Fruit fly (Drosophila melanogaster) whole organism, embryonic: ENCODE data around the gene Nplp3.
A peak's percentile ranks its signal among the peaks of the same experiment; 100 is the strongest.

Experiments
- Ada2b ChIP-seq: fragments of 200-800 bp; sonication (Bioruptor generic); IDR thresholded peaks from 2 replicates; pipeline ENCODE4 v1.3.6; 2022; ENCODE audit warnings: missing biosample characterization, missing genetic modification characterization
- BEAF-32 ChIP-seq: fragments of 200-800 bp; sonication (Bioruptor generic); optimal IDR thresholded peaks from 3 replicates; lab custom pipeline; 2017; ENCODE audit warnings: missing biosample characterization, missing genetic modification characterization, mild to moderate bottlenecking, moderate library complexity, missing genetic modification reagents
- CG10321 ChIP-seq: fragments of 200-800 bp; sonication (Bioruptor generic); IDR thresholded peaks from 2 replicates; pipeline ENCODE4 v1.3.6; 2022; ENCODE audit warnings: missing biosample characterization, missing genetic modification characterization
- CG10462 ChIP-seq: fragments of 200-800 bp; sonication (Bioruptor generic); optimal IDR thresholded peaks from 2 replicates; lab custom pipeline; 2016; ENCODE audit warnings: missing biosample characterization, missing genetic modification characterization
- CG11093 ChIP-seq: fragments of 200-800 bp; sonication (Bioruptor generic); IDR thresholded peaks from 3 replicates; pipeline ENCODE4 v1.3.6; 2022; ENCODE audit warnings: missing biosample characterization, missing genetic modification characterization
- CG13123 ChIP-seq: fragments of 200-800 bp; sonication (Bioruptor generic); optimal IDR thresholded peaks from 2 replicates; lab custom pipeline; 2016; ENCODE audit warnings: missing biosample characterization, missing genetic modification characterization
- CG13287 ChIP-seq: fragments of 200-800 bp; sonication (Bioruptor generic); IDR thresholded peaks from 2 replicates; pipeline ENCODE4 v1.3.6; 2022; ENCODE audit warnings: missing biosample characterization, missing genetic modification characterization; ENCODE audit not compliant: partially characterized antibody
- CG14667 ChIP-seq: fragments of 200-800 bp; sonication (Bioruptor generic); IDR thresholded peaks from 2 replicates; pipeline ENCODE4 v1.3.6; 2022; ENCODE audit warnings: missing biosample characterization, missing genetic modification characterization
- CG1529 ChIP-seq: fragments of 200-800 bp; sonication (Bioruptor generic); optimal IDR thresholded peaks from 3 replicates; lab custom pipeline; 2018; ENCODE audit warnings: missing biosample characterization, missing genetic modification characterization
- CG1603 ChIP-seq: fragments of 200-800 bp; sonication (Bioruptor generic); optimal IDR thresholded peaks from 2 replicates; lab custom pipeline; 2019; ENCODE audit warnings: missing biosample characterization, mild to moderate bottlenecking, missing genetic modification characterization, moderate library complexity
- CG17359 ChIP-seq: fragments of 200-800 bp; sonication (Bioruptor generic); optimal IDR thresholded peaks from 3 replicates; lab custom pipeline; 2018; ENCODE audit warnings: missing biosample characterization, mild to moderate bottlenecking, missing genetic modification characterization, moderate library complexity
- CG1792 ChIP-seq: fragments of 200-800 bp; sonication (Bioruptor generic); optimal IDR thresholded peaks from 2 replicates; lab custom pipeline; 2016; ENCODE audit warnings: missing biosample characterization, missing genetic modification characterization
- CG18262 ChIP-seq: fragments of 200-800 bp; optimal IDR thresholded peaks from 3 replicates; lab custom pipeline; 2019; ENCODE audit warnings: missing biosample characterization, mild to moderate bottlenecking, missing genetic modification characterization, moderate library complexity
- CG18599 ChIP-seq: fragments of 200-800 bp; sonication (Bioruptor generic); optimal IDR thresholded peaks from 3 replicates; lab custom pipeline; 2017; ENCODE audit warnings: missing biosample characterization, missing genetic modification characterization, mild to moderate bottlenecking, moderate library complexity, missing genetic modification reagents
- CG2199 ChIP-seq: fragments of 200-800 bp; sonication (Bioruptor generic); IDR thresholded peaks from 3 replicates; pipeline ENCODE4 v1.3.6; 2022; ENCODE audit warnings: missing biosample characterization, missing genetic modification characterization
- CG2875 ChIP-seq: fragments of 200-800 bp; sonication (Bioruptor generic); optimal IDR thresholded peaks from 2 replicates; lab custom pipeline; 2017; ENCODE audit warnings: missing biosample characterization, mild to moderate bottlenecking, missing genetic modification characterization, missing genetic modification reagents
- CG3065 ChIP-seq: fragments of 200-800 bp; sonication (Bioruptor generic); optimal IDR thresholded peaks from 2 replicates; lab custom pipeline; 2016; ENCODE audit warnings: missing biosample characterization, missing genetic modification characterization
- CG32532 ChIP-seq: fragments of 200-800 bp; sonication (Bioruptor generic); IDR thresholded peaks from 2 replicates; pipeline ENCODE4 v1.3.6; 2022; ENCODE audit warnings: missing biosample characterization, missing genetic modification characterization
- CG3407 ChIP-seq: fragments of 200-800 bp; sonication (Bioruptor generic); optimal IDR thresholded peaks from 2 replicates; lab custom pipeline; 2018; ENCODE audit warnings: missing biosample characterization, mild to moderate bottlenecking, missing genetic modification characterization
- CG34376 ChIP-seq: fragments of 200-800 bp; sonication (Bioruptor generic); optimal IDR thresholded peaks from 2 replicates; lab custom pipeline; 2018; ENCODE audit warnings: missing biosample characterization, mild to moderate bottlenecking, missing genetic modification characterization
- CG3726 ChIP-seq: fragments of 200-800 bp; sonication (Bioruptor generic); IDR thresholded peaks from 3 replicates; pipeline ENCODE4, ENCODE4 v1.3.6; 2022; ENCODE audit warnings: missing biosample characterization, missing genetic modification characterization
- CG42726 ChIP-seq: fragments of 200-800 bp; sonication (Bioruptor generic); IDR thresholded peaks from 2 replicates; pipeline ENCODE4 v1.3.6; 2022; ENCODE audit warnings: missing biosample characterization, missing genetic modification characterization; ENCODE audit not compliant: partially characterized antibody
- CG4854 ChIP-seq: fragments of 200-800 bp; sonication (Bioruptor generic); optimal IDR thresholded peaks from 2 replicates; lab custom pipeline; 2016; ENCODE audit warnings: missing biosample characterization, missing genetic modification characterization, inconsistent platforms
- Dek ChIP-seq: fragments of 200-800 bp; sonication (Bioruptor generic); optimal IDR thresholded peaks from 3 replicates; lab custom pipeline; 2019; ENCODE audit warnings: missing biosample characterization, mild to moderate bottlenecking, missing genetic modification characterization, moderate library complexity
- HHEX ChIP-seq: fragments of 200-800 bp; sonication (Bioruptor generic); optimal IDR thresholded peaks from 3 replicates; lab custom pipeline; 2017; ENCODE audit warnings: missing biosample characterization, mild to moderate bottlenecking, missing genetic modification characterization, missing genetic modification reagents
- Hmx ChIP-seq: fragments of 200-800 bp; sonication (Bioruptor generic); optimal IDR thresholded peaks from 2 replicates; lab custom pipeline; 2016; ENCODE audit warnings: missing biosample characterization, missing genetic modification characterization
- Nf-YC ChIP-seq: fragments of 200-800 bp; optimal IDR thresholded peaks from 3 replicates; lab custom pipeline; 2019; ENCODE audit warnings: missing biosample characterization, mild to moderate bottlenecking, missing genetic modification characterization, moderate library complexity
- NfI ChIP-seq: fragments of 200-800 bp; sonication (Bioruptor generic); optimal IDR thresholded peaks from 3 replicates; lab custom pipeline; 2018; ENCODE audit warnings: missing biosample characterization, mild to moderate bottlenecking, missing genetic modification characterization, moderate library complexity
- Spps ChIP-seq: fragments of 200-800 bp; sonication (Bioruptor generic); optimal IDR thresholded peaks from 2 replicates; lab custom pipeline; 2018; ENCODE audit warnings: missing biosample characterization, mild to moderate bottlenecking, missing genetic modification characterization
- Xrp1 ChIP-seq: fragments of 200-800 bp; sonication (Bioruptor generic); IDR thresholded peaks from 2 replicates; pipeline ENCODE4 v1.3.6; 2022; ENCODE audit warnings: missing biosample characterization, missing genetic modification characterization
- aop ChIP-seq: fragments of 200-800 bp; sonication (Bioruptor generic); IDR thresholded peaks from 2 replicates; pipeline ENCODE4 v1.3.6; 2022; ENCODE audit warnings: missing biosample characterization, missing genetic modification characterization
- ato ChIP-seq: fragments of 200-800 bp; sonication (Bioruptor generic); IDR thresholded peaks from 2 replicates; pipeline ENCODE4 v1.3.6; 2022; ENCODE audit warnings: missing biosample characterization, missing genetic modification characterization; ENCODE audit not compliant: partially characterized antibody
- bcd ChIP-seq: fragments of 200-800 bp; sonication (Bioruptor generic); optimal IDR thresholded peaks from 2 replicates; lab custom pipeline; 2017; ENCODE audit warnings: missing biosample characterization, mild to moderate bottlenecking, missing genetic modification characterization
- chn ChIP-seq: fragments of 200-800 bp; sonication (Bioruptor generic); optimal IDR thresholded peaks from 2 replicates; lab custom pipeline; 2016; ENCODE audit warnings: missing biosample characterization, missing genetic modification characterization
- corto ChIP-seq: fragments of 200-800 bp; sonication (Bioruptor generic); optimal IDR thresholded peaks from 2 replicates; lab custom pipeline; 2016; ENCODE audit warnings: missing biosample characterization, mild to moderate bottlenecking, missing genetic modification characterization, moderate library complexity
- gt ChIP-seq: fragments of 200-800 bp; sonication (Bioruptor generic); IDR thresholded peaks from 2 replicates; pipeline ENCODE4 v1.3.6; 2022; ENCODE audit warnings: missing biosample characterization, missing genetic modification characterization
- jigr1 ChIP-seq: fragments of 200-800 bp; sonication (Bioruptor generic); IDR thresholded peaks from 3 replicates; pipeline ENCODE4 v1.3.6; 2022; ENCODE audit warnings: missing biosample characterization, missing genetic modification characterization
- kni ChIP-seq: fragments of 200-800 bp; sonication (Bioruptor generic); optimal IDR thresholded peaks from 3 replicates; lab custom pipeline; 2017; ENCODE audit warnings: mild to moderate bottlenecking, missing biosample characterization, missing genetic modification reagents, missing genetic modification characterization
- mam ChIP-seq: fragments of 200-800 bp; sonication (Bioruptor generic); optimal IDR thresholded peaks from 3 replicates; lab custom pipeline; 2016; ENCODE audit warnings: missing biosample characterization, missing genetic modification characterization
- mld ChIP-seq: fragments of 200-800 bp; sonication (Bioruptor generic); IDR thresholded peaks from 3 replicates; pipeline ENCODE4 v1.3.6; 2022; ENCODE audit warnings: missing biosample characterization, missing genetic modification characterization; ENCODE audit not compliant: partially characterized antibody
- pb ChIP-seq: fragments of 200-800 bp; sonication (Bioruptor generic); optimal IDR thresholded peaks from 3 replicates; lab custom pipeline; 2016; ENCODE audit warnings: missing biosample characterization, missing genetic modification characterization
- pita ChIP-seq: fragments of 200-800 bp; sonication (Bioruptor generic); optimal IDR thresholded peaks from 2 replicates; lab custom pipeline; 2017; ENCODE audit warnings: missing biosample characterization, mild to moderate bottlenecking, missing genetic modification characterization
- rib ChIP-seq: fragments of 200-800 bp; sonication (Bioruptor generic); IDR thresholded peaks from 2 replicates; pipeline ENCODE4 v1.3.6; 2022; ENCODE audit warnings: missing biosample characterization, missing genetic modification characterization
- sens ChIP-seq: fragments of 200-800 bp; sonication (Bioruptor generic); peaks from one replicate; lab custom pipeline; 2016; ENCODE audit warnings: missing biosample characterization, missing genetic modification characterization
- seq ChIP-seq: fragments of 200-800 bp; sonication (Bioruptor generic); IDR thresholded peaks from 2 replicates; pipeline ENCODE4 v1.3.6; 2022; ENCODE audit warnings: missing biosample characterization, missing genetic modification characterization
- slbo ChIP-seq: fragments of 200-800 bp; sonication (Bioruptor generic); IDR thresholded peaks from 2 replicates; pipeline ENCODE4 v1.3.6; 2022; ENCODE audit warnings: missing biosample characterization, missing genetic modification characterization
- slp2 ChIP-seq: fragments of 200-800 bp; sonication (Bioruptor generic); optimal IDR thresholded peaks from 2 replicates; lab custom pipeline; 2016; ENCODE audit warnings: missing biosample characterization, missing genetic modification characterization
- stc ChIP-seq: fragments of 200-800 bp; sonication (Bioruptor generic); IDR thresholded peaks from 2 replicates; pipeline ENCODE4 v1.3.6; 2022; ENCODE audit warnings: missing biosample characterization, missing genetic modification characterization
- tx ChIP-seq: fragments of 200-800 bp; sonication (Bioruptor generic); optimal IDR thresholded peaks from 2 replicates; lab custom pipeline; 2016; ENCODE audit warnings: missing biosample characterization, missing genetic modification characterization
- wor ChIP-seq: fragments of 200-800 bp; sonication (Bioruptor generic); IDR thresholded peaks from 2 replicates; pipeline ENCODE4 v1.3.6; 2022; ENCODE audit warnings: missing biosample characterization, missing genetic modification characterization
- z ChIP-seq: fragments of 200-800 bp; sonication (Bioruptor generic); IDR thresholded peaks from 3 replicates; pipeline ENCODE4 v1.3.6; 2022; ENCODE audit warnings: missing biosample characterization, missing genetic modification characterization

Gene Nplp3

DNA sequence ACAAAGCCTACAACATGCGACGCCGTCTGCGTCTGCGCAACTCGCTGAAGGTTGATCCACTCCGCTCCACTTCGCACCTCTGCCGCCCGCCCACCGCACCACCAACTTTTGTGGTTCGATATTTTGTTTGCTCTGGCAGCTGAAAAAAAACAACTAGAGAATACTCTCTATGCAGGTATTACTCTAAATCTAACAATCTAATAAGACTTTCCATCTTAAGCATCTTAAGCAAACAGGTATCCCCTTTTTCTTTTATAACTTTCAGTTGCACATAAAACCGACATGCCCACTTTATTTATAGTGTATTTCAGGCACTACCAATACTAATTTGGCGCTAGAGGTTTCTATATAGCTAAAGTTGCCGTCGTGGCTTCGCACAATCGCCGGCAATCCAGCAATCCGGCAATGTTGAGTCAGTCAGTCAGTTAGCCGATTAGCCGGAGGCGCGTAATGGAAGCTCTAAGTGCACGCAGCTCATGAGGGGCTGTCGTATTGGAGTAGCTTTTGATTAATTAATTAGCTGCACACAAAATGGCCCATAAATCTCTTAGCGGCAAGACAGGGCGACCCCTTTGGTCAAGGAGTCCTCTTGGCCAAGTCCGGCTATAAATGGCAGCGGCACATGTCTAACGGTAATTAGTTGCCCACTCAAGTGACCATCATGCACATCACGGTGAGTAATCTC, 10.5 kb downstream of the Nplp3 start, which contains the start of gene CG13058 (continued):
- peak; percentile 74 for TF ChIP-seq seq (GFP tag; lab: Robert Waterston, UW)
- no peak for TF ChIP-seq gt
- no peak for TF ChIP-seq Spps (tag; lab: Kevin White, UChicago)
- no peak for TF ChIP-seq pb (GFP tag; lab: Kevin White, UChicago)
- no peak for TF ChIP-seq CG2199 (GFP tag; lab: Robert Waterston, UW)
- peak; percentile 79 for TF ChIP-seq slbo
- TF ChIP-seq CG1603 (tag; lab: Kevin White, UChicago), result peak; percentile 28
- no peak for TF ChIP-seq mam
- no peak for TF ChIP-seq rib (GFP tag; lab: Robert Waterston, UW)
- TF ChIP-seq CG34376 (GFP tag; lab: Kevin White, UChicago), result peak; percentile 3
- TF ChIP-seq wor (GFP tag; lab: Robert Waterston, UW), result peak; percentile 41; the same call in 1 of the 2 replicates
- TF ChIP-seq tx (GFP tag; lab: Kevin White, UChicago), result peak; percentile 72
- no peak for TF ChIP-seq CG11093
- no peak for TF ChIP-seq pita (GFP tag; lab: Kevin White, UChicago)
- TF ChIP-seq mld (GFP tag; lab: Robert Waterston, UW), result no peak
- TF ChIP-seq corto (GFP tag; lab: Kevin White, UChicago), result no peak
- TF ChIP-seq aop, result no peak
- TF ChIP-seq Nf-YC (tag; lab: Kevin White, UChicago), result no peak
- TF ChIP-seq CG13123 (GFP tag; lab: Kevin White, UChicago), result no peak
- TF ChIP-seq Ada2b (GFP tag; lab: Robert Waterston, UW), result peak; percentile 90
- TF ChIP-seq CG1529 (GFP tag; lab: Kevin White, UChicago), result no peak
- no peak for TF ChIP-seq jigr1
- TF ChIP-seq z (GFP tag; lab: Robert Waterston, UW), result no peak
- no peak for TF ChIP-seq Hmx (GFP tag; lab: Kevin White, UChicago)
- TF ChIP-seq CG1792 (GFP tag; lab: Kevin White, UChicago), result no peak
- peak; percentile 40 for TF ChIP-seq sens (GFP tag; lab: Kevin White, UChicago)
- TF ChIP-seq slp2 (GFP tag; lab: Kevin White, UChicago), result peak; percentile 37
- TF ChIP-seq ato (GFP tag; lab: Robert Waterston, UW), result no peak
- no peak for TF ChIP-seq CG42726 (GFP tag; lab: Robert Waterston, UW)
- TF ChIP-seq CG18262 (tag; lab: Kevin White, UChicago), result no peak
- no peak for TF ChIP-seq BEAF-32 (GFP tag; lab: Kevin White, UChicago)
- peak; percentile 46 for TF ChIP-seq chn (GFP tag; lab: Kevin White, UChicago)
- no peak for TF ChIP-seq CG4854 (GFP tag; lab: Kevin White, UChicago)
- TF ChIP-seq CG10321 (GFP tag; lab: Robert Waterston, UW), result no peak
- TF ChIP-seq CG32532, result no peak
- no peak for TF ChIP-seq kni (GFP tag; lab: Kevin White, UChicago)
- no peak for TF ChIP-seq CG3407 (GFP tag; lab: Kevin White, UChicago)
- no peak for TF ChIP-seq CG3065 (GFP tag; lab: Kevin White, UChicago)
- no peak for TF ChIP-seq CG2875 (GFP tag; lab: Kevin White, UChicago)
- TF ChIP-seq NfI, result peak; percentile 67
- TF ChIP-seq CG14667, result 0 out of 2 replicates have a peak, but pooled peaks have one; percentile 22
- TF ChIP-seq Xrp1 (GFP tag; lab: Robert Waterston, UW), result no peak; the same call in 1 of the 2 replicates
- peak; percentile 60 for TF ChIP-seq Dek
- no peak for TF ChIP-seq CG13287 (GFP tag; lab: Robert Waterston, UW)
- no peak for TF ChIP-seq stc (GFP tag; lab: Robert Waterston, UW)
- peak; percentile 53 for TF ChIP-seq CG17359 (tag; lab: Kevin White, UChicago)
- TF ChIP-seq HHEX (GFP tag; lab: Kevin White, UChicago), result peak; percentile 59
- peak; percentile 37 for TF ChIP-seq bcd (GFP tag; lab: Kevin White, UChicago)
- TF ChIP-seq CG3726 (GFP tag; lab: Robert Waterston, UW), result no peak
- peak; percentile 78 for TF ChIP-seq CG18599 (GFP tag; lab: Kevin White, UChicago)
- no peak for TF ChIP-seq CG10462 (GFP tag; lab: Kevin White, UChicago)
